Fruit fly (Drosophila melanogaster): ENCODE measurements around the gene Sms.

Gene Sms

DNA sequence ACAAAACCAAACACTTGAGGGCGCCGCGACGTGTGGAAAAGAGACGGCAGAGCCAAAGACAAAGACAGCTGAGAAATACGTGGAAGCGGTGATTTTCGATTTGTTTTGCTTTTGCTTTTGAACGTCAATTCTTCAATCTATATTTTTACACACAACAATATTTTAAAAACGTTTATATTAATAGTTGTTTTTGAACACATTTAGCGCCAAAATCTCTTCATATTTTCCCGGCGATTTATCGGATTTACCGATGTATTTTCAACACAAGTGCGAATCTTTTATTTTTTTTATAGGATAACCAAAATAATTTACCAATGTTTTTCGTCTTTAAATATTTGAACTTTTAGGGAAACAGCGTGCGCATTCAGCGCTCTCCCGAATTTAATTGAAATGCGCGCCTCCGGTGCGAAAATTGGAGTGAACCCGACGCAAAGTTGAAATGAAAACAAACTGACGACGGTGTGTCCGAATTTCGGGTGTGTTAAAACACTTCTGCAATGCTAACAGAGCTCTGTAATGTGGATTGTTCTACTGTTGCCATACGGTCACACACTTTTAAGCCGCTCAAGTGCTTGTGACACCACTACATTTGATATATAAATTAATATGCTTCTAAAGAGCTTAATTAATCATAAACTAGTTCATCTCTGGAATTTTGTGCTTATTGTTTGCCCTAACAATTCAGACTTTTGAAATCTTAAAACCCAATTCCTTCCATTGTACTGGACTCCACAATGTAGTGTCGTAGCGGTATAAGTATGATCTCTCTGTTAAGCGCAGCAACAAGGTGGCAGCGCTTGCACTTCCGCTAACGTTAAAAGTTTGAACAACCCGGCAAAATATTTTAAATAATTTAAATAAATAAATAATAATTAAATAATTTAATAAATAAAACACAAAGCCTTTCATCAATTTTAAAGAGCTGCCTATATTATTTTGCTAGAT is 10.4 kb downstream of the Sms start, which contains the start of gene app (continued):
- TF ChIP-seq gt (GFP tag; IDR thresholded peaks at IDR 0.05) (peak; percentile 75), Scr (GFP tag; IDR thresholded peaks at IDR 0.05; ENCODE audit: partially characterized antibody) (no peak), Bgb (GFP tag; IDR thresholded peaks at IDR 0.05; ENCODE audit: partially characterized antibody) (peak; percentile 46; the same call in 1 of the 2 replicates), CG1832 (GFP tag; optimal IDR thresholded peaks at IDR 0.05) (peak; percentile 25), CG7786 (GFP tag; optimal IDR thresholded peaks at IDR 0.05) (peak; percentile 78), caup (GFP tag; optimal IDR thresholded peaks at IDR 0.05; ENCODE audit: severe bottlenecking) (peak; percentile 89), CG6272 (GFP tag; IDR thresholded peaks at IDR 0.05) (peak; percentile 78), CG9609 (GFP tag; optimal IDR thresholded peaks at IDR 0.05) (peak; percentile 63), Nf-YB (GFP tag; optimal IDR thresholded peaks at IDR 0.05) (peak; percentile 53), CG31441 (GFP tag; IDR thresholded peaks at IDR 0.05) (peak; percentile 86), CG6683 (GFP tag; optimal IDR thresholded peaks at IDR 0.05) (peak; percentile 55), Dbx (GFP tag; IDR thresholded peaks at IDR 0.05) (peak; percentile 74), CG3065 (GFP tag; optimal IDR thresholded peaks at IDR 0.05) (peak; percentile 14), CG32772 (GFP tag; IDR thresholded peaks at IDR 0.05) (peak; percentile 88), Usf (GFP tag; optimal IDR thresholded peaks at IDR 0.05) (peak; percentile 79), onecut (GFP tag; IDR thresholded peaks at IDR 0.05) (peak; percentile 85), Oaz (GFP tag; IDR thresholded peaks at IDR 0.05) (peak; percentile 81), CG7745 (tag; optimal IDR thresholded peaks at IDR 0.05) (no peak), CG30431 (GFP tag; optimal IDR thresholded peaks at IDR 0.05) (peak; percentile 82), CG13894 (tag; optimal IDR thresholded peaks at IDR 0.05) (peak; percentile 79), Blimp-1 (GFP tag; optimal IDR thresholded peaks at IDR 0.05) (peak; percentile 74), CG9727 (GFP tag; optimal IDR thresholded peaks at IDR 0.05) (peak; percentile 90), CG6254 (GFP tag; optimal IDR thresholded peaks at IDR 0.05) (peak; percentile 73), Nf-YC (tag; optimal IDR thresholded peaks at IDR 0.05) (peak; percentile 74), zf30C (GFP tag; optimal IDR thresholded peaks at IDR 0.05) (no peak), CG4820 (GFP tag; optimal IDR thresholded peaks at IDR 0.05) (peak; percentile 79), yki (optimal IDR thresholded peaks at IDR 0.05) (no peak), tin (GFP tag; optimal IDR thresholded peaks at IDR 0.05) (peak; percentile 75), lab (GFP tag; optimal IDR thresholded peaks at IDR 0.05) (peak; percentile 91), CG32767 (GFP tag; IDR thresholded peaks at IDR 0.05) (peak; percentile 91), Ptx1 (GFP tag; IDR thresholded peaks at IDR 0.05) (peak; percentile 93), ken (GFP tag; IDR thresholded peaks at IDR 0.05) (peak; percentile 95), insv (GFP tag; optimal IDR thresholded peaks at IDR 0.05) (peak in 1 of 2 experiments; percentile 75), Sin3A (optimal IDR thresholded peaks at IDR 0.05) (peak; percentile 56), psq (GFP tag; optimal IDR thresholded peaks at IDR 0.05) (no peak), CG8924 (tag; optimal IDR thresholded peaks at IDR 0.05) (peak; percentile 75), CG4404 (GFP tag; IDR thresholded peaks at IDR 0.05) (peak; percentile 73; the same call in 1 of the 2 replicates), crp (GFP tag; optimal IDR thresholded peaks at IDR 0.05) (no peak), crc (GFP tag; optimal IDR thresholded peaks at IDR 0.05) (peak; percentile 68), NFAT (GFP tag; IDR thresholded peaks at IDR 0.05) (peak; percentile 84), Ets65A (GFP tag) (peak; percentile 96), Dref (GFP tag; IDR thresholded peaks at IDR 0.05) (0 out of 2 replicates have a peak, but pooled peaks have one; percentile 22), Aef1 (GFP tag; IDR thresholded peaks at IDR 0.05) (peak; percentile 87), eve (GFP tag; optimal IDR thresholded peaks at IDR 0.05) (peak in 1 of 2 experiments; percentile 36), ssp (GFP tag; IDR thresholded peaks at IDR 0.05) (peak; percentile 84), NC2α (GFP tag; optimal IDR thresholded peaks at IDR 0.05) (peak; percentile 66), CG8089 (GFP tag; optimal IDR thresholded peaks at IDR 0.05) (peak; percentile 56), Six4 (GFP tag; optimal IDR thresholded peaks at IDR 0.05) (peak; percentile 70), cato (GFP tag; optimal IDR thresholded peaks at IDR 0.05; ENCODE audit: borderline replicate concordance) (peak; percentile 81)

All from whole organism, embryonic.